Fruit fly (Drosophila melanogaster): ENCODE data around the gene Hmx.

The Hmx gene

DNA sequence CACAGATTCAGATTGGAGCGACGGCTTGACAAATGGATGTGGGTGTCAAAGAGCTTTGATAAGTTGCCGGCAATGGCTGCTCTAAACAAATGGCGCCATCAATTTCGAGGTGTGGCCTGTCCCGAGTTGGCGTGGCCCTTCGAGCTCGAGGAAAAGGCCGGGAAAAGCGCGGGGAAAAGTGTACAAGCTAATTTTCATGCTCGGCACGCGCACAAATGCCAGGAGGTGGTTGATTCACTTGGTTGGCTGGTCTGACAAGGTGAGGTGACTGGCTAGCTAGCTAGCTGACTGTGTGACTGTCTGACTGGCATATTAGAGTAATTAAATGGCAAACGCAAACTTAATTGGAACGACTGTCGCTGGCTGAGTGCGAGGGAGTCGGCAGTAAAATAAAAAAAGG lies 43.1 kb downstream of the Hmx start:
- TF ChIP-seq CG6163 (GFP tag; IDR thresholded peaks at IDR 0.05) (no peak), svp (GFP tag) (peak; percentile 3)

DNA sequence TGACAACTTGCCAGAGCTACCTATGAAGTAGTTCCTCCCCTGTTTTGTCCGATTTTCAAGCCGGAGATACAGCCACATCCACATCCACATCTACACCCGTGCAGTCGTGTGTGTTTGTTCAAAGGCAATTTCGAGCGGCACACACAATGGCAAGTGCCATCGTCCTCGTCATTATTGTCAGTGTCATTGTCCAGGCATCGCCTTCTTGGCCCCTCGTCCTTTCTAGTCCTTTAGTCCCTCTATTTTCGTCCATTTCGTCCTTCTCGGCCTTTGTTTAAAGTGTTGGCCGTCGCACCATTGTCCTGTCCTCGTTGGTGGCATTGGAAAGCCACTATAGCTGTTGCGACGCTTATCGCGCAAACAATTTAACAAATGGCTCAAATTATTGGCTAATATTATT lies 44.2 kb downstream of the Hmx start:
- TF ChIP-seq CG6276 (GFP tag; optimal IDR thresholded peaks at IDR 0.05), result no peak
- TF ChIP-seq CG11902 (GFP tag; optimal IDR thresholded peaks at IDR 0.05), result no peak
- no peak for TF ChIP-seq Sox15 (GFP tag; optimal IDR thresholded peaks at IDR 0.05)
- no peak for TF ChIP-seq CG1621 (tag; optimal IDR thresholded peaks at IDR 0.05)

DNA sequence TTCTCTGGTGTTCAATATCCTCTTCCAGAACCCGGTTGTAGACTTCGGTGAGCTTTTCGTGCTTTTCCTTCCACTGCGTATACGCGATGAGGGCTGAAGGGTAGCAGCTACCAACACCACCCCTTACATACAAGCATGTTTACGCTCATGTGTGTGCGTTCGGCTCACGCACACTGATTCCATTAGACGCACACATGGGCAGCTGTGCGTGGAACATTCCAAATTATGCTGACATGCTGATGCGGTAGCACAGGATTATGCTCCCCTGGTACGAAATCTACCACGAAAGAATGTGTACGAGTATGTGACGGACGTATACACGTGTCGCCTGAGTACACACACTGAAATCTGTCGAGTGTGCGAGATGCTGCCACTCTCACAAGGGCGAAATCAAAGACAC lies 45.0 kb downstream of the Hmx start:
- TF ChIP-seq Sox14 (GFP tag; optimal IDR thresholded peaks at IDR 0.05) (no peak), CG1621 (tag; optimal IDR thresholded peaks at IDR 0.05) (no peak), vri (GFP tag; optimal IDR thresholded peaks at IDR 0.05) (peak; percentile 25)

DNA sequence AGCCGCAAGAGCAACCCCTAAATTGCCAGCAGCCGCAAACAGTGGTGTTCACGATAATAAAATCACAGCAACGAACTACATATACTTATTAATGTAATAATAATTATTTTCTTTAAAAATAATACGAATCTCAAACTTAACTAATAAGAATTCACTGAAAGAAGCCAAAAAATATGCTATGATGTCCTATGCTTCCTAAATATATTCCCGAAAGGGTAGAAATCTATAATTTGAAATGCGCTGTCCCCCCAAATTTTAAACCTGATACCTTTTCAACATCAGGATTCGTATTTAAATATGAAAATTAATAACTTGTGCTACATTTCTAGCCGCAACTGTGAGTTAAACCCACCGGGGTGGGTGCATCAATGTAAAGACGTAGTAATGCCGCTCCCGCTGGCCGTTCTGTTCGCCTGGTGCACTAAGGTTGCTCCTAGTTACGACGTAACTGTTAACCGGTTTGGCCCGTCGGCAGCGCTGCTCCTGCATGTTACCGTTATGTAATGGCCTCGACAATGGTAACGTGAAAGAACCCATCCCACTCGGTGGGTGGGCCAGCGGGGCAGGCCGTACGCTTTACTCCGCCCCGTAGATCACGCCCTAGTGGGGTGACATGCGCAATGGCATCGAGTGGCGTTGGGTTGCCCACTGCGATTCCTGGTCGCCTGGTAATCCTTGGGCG lies 45.6 kb downstream of the Hmx start:
- TF ChIP-seq CG9139 (GFP tag; optimal IDR thresholded peaks at IDR 0.05) (peak; percentile 19), lz (GFP tag; optimal IDR thresholded peaks at IDR 0.05) (no peak), Smox (GFP tag; optimal IDR thresholded peaks at IDR 0.05) (peak; percentile 43), CG7368 (GFP tag; optimal IDR thresholded peaks at IDR 0.05) (no peak), ss (GFP tag; optimal IDR thresholded peaks at IDR 0.05) (peak; percentile 28 to 75), spab (GFP tag; optimal IDR thresholded peaks at IDR 0.05) (peak; percentile 61), CG11762 (GFP tag; optimal IDR thresholded peaks at IDR 0.05; ENCODE audit: insufficient read depth) (peak; percentile 12), Sox14 (GFP tag; optimal IDR thresholded peaks at IDR 0.05) (peak; percentile 12), CG6808 (GFP tag; optimal IDR thresholded peaks at IDR 0.05) (peak; percentile 65), Eip93F (GFP tag; optimal IDR thresholded peaks at IDR 0.05) (no peak), Hr38 (GFP tag; optimal IDR thresholded peaks at IDR 0.05) (no peak), fd85E (GFP tag; optimal IDR thresholded peaks at IDR 0.05) (no peak), CG8119 (GFP tag; IDR thresholded peaks at IDR 0.05) (peak; percentile 51), esn (GFP tag; optimal IDR thresholded peaks at IDR 0.05) (no peak), dac (GFP tag; optimal IDR thresholded peaks at IDR 0.05) (peak; percentile 3), CG8319 (GFP tag; optimal IDR thresholded peaks at IDR 0.05) (no peak), fkh (GFP tag; optimal IDR thresholded peaks at IDR 0.05) (peak; percentile 10), topi (GFP tag; optimal IDR thresholded peaks at IDR 0.05) (peak; percentile 37), Eip75B (GFP tag; optimal IDR thresholded peaks at IDR 0.05) (no peak), CG6163 (GFP tag; IDR thresholded peaks at IDR 0.05) (no peak), CG3032 (tag; optimal IDR thresholded peaks at IDR 0.05) (no peak), eg (GFP tag; IDR thresholded peaks at IDR 0.05) (peak; percentile 45; the same call in 1 of the 3 replicates), CG6854 (GFP tag; optimal IDR thresholded peaks at IDR 0.05) (no peak), dsx (GFP tag; optimal IDR thresholded peaks at IDR 0.05; ENCODE audit: poor library complexity, severe bottlenecking) (peak; percentile 58), CG6792 (GFP tag; optimal IDR thresholded peaks at IDR 0.05) (peak; percentile 39), achi (GFP tag; optimal IDR thresholded peaks at IDR 0.05) (peak; percentile 59), CG15336 (GFP tag; IDR thresholded peaks at IDR 0.05) (peak; percentile 37), CG31627 (GFP tag; optimal IDR thresholded peaks at IDR 0.05) (peak; percentile 27), CG4318 (GFP tag; optimal IDR thresholded peaks at IDR 0.05) (peak; percentile 50), svp (GFP tag) (peak; percentile 45), CG1621 (tag; optimal IDR thresholded peaks at IDR 0.05) (peak; percentile 22), CG8632 (GFP tag; optimal IDR thresholded peaks at IDR 0.05) (peak; percentile 33), Gug (GFP tag; IDR thresholded peaks at IDR 0.05) (no peak), Sox102F (GFP tag; optimal IDR thresholded peaks at IDR 0.05) (peak; percentile 43), acj6 (GFP tag; optimal IDR thresholded peaks at IDR 0.05) (peak; percentile 36), CG3919 (GFP tag; optimal IDR thresholded peaks at IDR 0.05) (peak; percentile 21), Ets96B (tag; optimal IDR thresholded peaks at IDR 0.05) (peak; percentile 66), Eip78C (GFP tag) (peak; percentile 88), CG11902 (GFP tag; optimal IDR thresholded peaks at IDR 0.05) (peak; percentile 11), CG32006 (GFP tag; optimal IDR thresholded peaks at IDR 0.05) (peak; percentile 73), CG11294 (GFP tag; IDR thresholded peaks at IDR 0.05) (peak; percentile 24; the same call in 1 of the 2 replicates), Sox15 (GFP tag; optimal IDR thresholded peaks at IDR 0.05) (peak; percentile 15), CG6276 (GFP tag; optimal IDR thresholded peaks at IDR 0.05) (peak; percentile 60)

Measured in whole organism, prepupa.